Worm (Caenorhabditis elegans) whole organism, L4 larva: ENCODE results near the gene H01G02.4.

ENCODE experiments used
- F37D6.2 ChIP-seq: sonication (generic microtip); optimal IDR thresholded peaks from 2 replicates; lab custom pipeline; 2016; ENCODE audit warnings: mild to moderate bottlenecking, missing genetic modification characterization, missing compliant biosample characterization
- R02D3.7 ChIP-seq: fragments of 150-350 bp; sonication (generic microtip); optimal IDR thresholded peaks from 3 replicates; lab custom pipeline; 2014; ENCODE audit warnings: missing biosample characterization, missing genetic modification characterization
- ZK337.2 ChIP-seq: fragments of 200-800 bp; sonication (Bioruptor generic); IDR thresholded peaks from 2 replicates; pipeline ENCODE4 v1.3.6; 2022; ENCODE audit warnings: missing genetic modification reagents, missing genetic modification characterization, missing compliant biosample characterization
- aha-1 ChIP-seq: fragments of 150-350 bp; peaks from one replicate; lab custom pipeline; 2014; ENCODE audit warnings: missing biosample characterization, missing genetic modification characterization
- arid-1 ChIP-seq: fragments of 200-800 bp; sonication (Bioruptor generic); conservative IDR thresholded peaks from 2 replicates; pipeline ENCODE4 v1.3.6; 2022; ENCODE audit warnings: missing genetic modification reagents, missing genetic modification characterization, missing compliant biosample characterization
- ceh-20 ChIP-seq: fragments of 200-800 bp; sonication (Bioruptor generic); IDR thresholded peaks from 2 replicates; pipeline ENCODE4 v1.3.6; 2022; ENCODE audit warnings: missing genetic modification reagents, missing genetic modification characterization, missing compliant biosample characterization
- cey-2 ChIP-seq: sonication (generic microtip); optimal IDR thresholded peaks from 3 replicates; lab custom pipeline; 2017; ENCODE audit warnings: missing genetic modification characterization, mild to moderate bottlenecking, missing compliant biosample characterization, antibody characterized with exemption, borderline replicate concordance; ENCODE audit not compliant: insufficient read depth
- daf-16 ChIP-seq, 3 experiments: sonication (generic microtip); optimal IDR thresholded peaks; 2 replicates each; lab custom pipeline; 2016 to 2017; ENCODE audit warnings: missing genetic modification characterization in 3 of 3, missing genetic modification reagents in 3 of 3, mild to moderate bottlenecking in 2 of 3, missing compliant biosample characterization in 2 of 3, missing biosample characterization in 1 of 3, moderate library complexity in 1 of 3
- fkh-10 ChIP-seq: fragments of 150-350 bp; optimal IDR thresholded peaks from 2 replicates; lab custom pipeline; 2014; ENCODE audit warnings: missing biosample characterization, missing genetic modification reagents, missing genetic modification characterization
- hlh-30 ChIP-seq: sonication (generic microtip); optimal IDR thresholded peaks from 2 replicates; lab custom pipeline; 2017; ENCODE audit warnings: antibody characterized with exemption, mild to moderate bottlenecking, missing genetic modification characterization, missing compliant biosample characterization; ENCODE audit not compliant: insufficient read depth
- hmg-1.1 ChIP-seq: fragments of 200-800 bp; sonication (Bioruptor generic); IDR thresholded peaks from 2 replicates; pipeline ENCODE4 v1.3.6; 2022; ENCODE audit warnings: missing genetic modification reagents, missing genetic modification characterization, missing compliant biosample characterization
- lin-29 ChIP-seq: fragments of 200-800 bp; sonication (Bioruptor generic); IDR thresholded peaks from 2 replicates; pipeline ENCODE4 v1.3.6; 2022; ENCODE audit warnings: missing genetic modification reagents, missing genetic modification characterization, missing compliant biosample characterization
- mdl-1 ChIP-seq, 2 experiments: fragments of 150-350 bp in 1 of 2; sonication (generic microtip) in 1 of 2; optimal IDR thresholded peaks; 2 replicates each; lab custom pipeline; 2014 to 2017; ENCODE audit warnings: missing biosample characterization in 2 of 2, missing genetic modification characterization in 2 of 2
- nhr-111 ChIP-seq: fragments of 200-800 bp; sonication (Bioruptor generic); optimal IDR thresholded peaks from 2 replicates; lab custom pipeline; 2018; ENCODE audit warnings: mild to moderate bottlenecking, missing genetic modification characterization, missing compliant biosample characterization
- nhr-237 ChIP-seq: sonication (generic microtip); optimal IDR thresholded peaks from 2 replicates; lab custom pipeline; 2017; ENCODE audit warnings: missing biosample characterization, missing genetic modification characterization
- nhr-25 ChIP-seq: sonication (generic microtip); optimal IDR thresholded peaks from 2 replicates; lab custom pipeline; 2017; ENCODE audit warnings: missing genetic modification characterization, mild to moderate bottlenecking, missing compliant biosample characterization, antibody characterized with exemption, moderate library complexity, borderline replicate concordance; ENCODE audit not compliant: insufficient read depth
- nhr-28 ChIP-seq: fragments of 150-350 bp; optimal IDR thresholded peaks from 2 replicates; lab custom pipeline; 2014; ENCODE audit warnings: missing biosample characterization, missing genetic modification characterization
- nhr-42 ChIP-seq: fragments of 200-800 bp; sonication (Bioruptor generic); IDR thresholded peaks from 2 replicates; pipeline ENCODE4 v1.3.6; 2022; ENCODE audit warnings: missing genetic modification characterization, missing compliant biosample characterization
- nhr-48 ChIP-seq: sonication (generic microtip); optimal IDR thresholded peaks from 2 replicates; lab custom pipeline; 2016; ENCODE audit warnings: mild to moderate bottlenecking, missing genetic modification characterization, missing compliant biosample characterization
- set-16 ChIP-seq: fragments of 200-800 bp; sonication (Bioruptor generic); IDR thresholded peaks from 2 replicates; pipeline ENCODE4 v1.3.6; 2022; ENCODE audit warnings: missing genetic modification reagents, missing genetic modification characterization, missing compliant biosample characterization
- skn-1 ChIP-seq: fragments of 150-350 bp; optimal IDR thresholded peaks from 2 replicates; lab custom pipeline; 2014; ENCODE audit warnings: missing biosample characterization, missing genetic modification characterization
- tag-97 ChIP-seq: fragments of 200-800 bp; sonication (Bioruptor generic); IDR thresholded peaks from 2 replicates; pipeline ENCODE4 v1.3.6; 2022; ENCODE audit warnings: missing genetic modification characterization, missing compliant biosample characterization
- tra-1 ChIP-seq: fragments of 200-800 bp; sonication (Bioruptor generic); IDR thresholded peaks from 2 replicates; pipeline ENCODE4 v1.3.6; 2022; ENCODE audit warnings: missing genetic modification reagents, missing genetic modification characterization, missing compliant biosample characterization
- unc-130 ChIP-seq: sonication (generic microtip); optimal IDR thresholded peaks from 2 replicates; lab custom pipeline; 2016; ENCODE audit warnings: missing genetic modification reagents, missing genetic modification characterization, missing compliant biosample characterization
- unc-62 ChIP-seq, 3 experiments: fragments of 150-350 bp in 1 of 3; sonication (generic microtip); optimal IDR thresholded peaks in 2 of 3; peaks in 1 of 3; 1 replicate in 1 of 3; 2 replicates in 2 of 3; lab custom pipeline; 2014 to 2017; ENCODE audit warnings: missing biosample characterization in 3 of 3, missing genetic modification characterization in 3 of 3, missing genetic modification reagents in 3 of 3, missing genotype in 1 of 3
- zfp-3 ChIP-seq: fragments of 200-800 bp; sonication (Bioruptor generic); conservative IDR thresholded peaks from 2 replicates; pipeline ENCODE4 v1.3.6; 2022; ENCODE audit warnings: missing genetic modification reagents, missing genetic modification characterization, missing compliant biosample characterization
- zip-11 ChIP-seq: fragments of 200-800 bp; sonication (Bioruptor generic); IDR thresholded peaks from 2 replicates; pipeline ENCODE4 v1.3.6; 2022; ENCODE audit warnings: missing genetic modification characterization, missing compliant biosample characterization
- ztf-7 ChIP-seq: fragments of 150-350 bp; optimal IDR thresholded peaks from 2 replicates; lab custom pipeline; 2014; ENCODE audit warnings: missing biosample characterization, missing genetic modification characterization

Gene H01G02.4

DNA sequence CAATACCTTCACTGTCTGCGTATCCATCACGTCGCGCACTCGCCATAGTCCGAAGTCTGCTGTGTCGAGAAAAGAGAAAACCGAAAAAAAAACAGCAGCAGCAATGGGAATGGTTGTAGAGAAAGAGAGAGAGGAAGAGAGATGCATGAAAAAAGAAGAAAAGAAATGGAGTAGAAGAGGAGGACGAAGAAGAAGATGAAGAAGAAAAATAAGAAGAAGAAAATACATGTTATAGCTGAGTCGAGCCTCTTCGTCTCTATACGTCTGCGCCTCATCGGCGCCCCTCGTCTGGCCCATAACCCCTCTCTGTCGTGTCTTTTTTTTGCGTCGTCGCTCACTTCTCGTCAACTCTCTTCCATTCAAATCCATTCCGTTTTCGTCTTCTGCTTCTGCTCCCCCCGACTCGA lies 6.8 kb upstream of the H01G02.4 start (continued):
- peak; percentile 81; the same call in 1 of the 2 replicates for TF ChIP-seq hmg-1.1

DNA sequence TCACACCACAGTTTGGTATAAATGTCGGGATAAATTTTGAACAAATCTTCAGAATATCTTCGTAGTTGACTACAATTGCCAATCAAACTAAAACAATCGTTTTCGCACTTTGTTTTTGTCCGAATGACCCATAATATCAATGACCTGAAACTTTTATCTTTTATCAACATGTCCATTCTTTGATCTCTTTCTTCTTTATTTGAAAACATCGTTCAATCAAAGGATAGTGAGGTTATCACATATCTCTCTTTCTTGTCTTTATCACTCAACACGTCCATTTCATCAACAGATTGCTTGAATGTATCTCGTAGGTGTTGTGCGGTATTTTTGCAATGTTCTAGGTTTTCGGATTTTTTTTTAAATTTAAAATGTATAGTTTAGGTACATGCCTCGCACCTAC lies 6.1 kb upstream of the H01G02.4 start:
- TF ChIP-seq daf-16 (GFP tag; optimal IDR thresholded peaks at IDR 0.05; lab: Kevin White, UChicago) (peak in 1 of 2 experiments; percentile 0), daf-16 (tag; optimal IDR thresholded peaks at IDR 0.05; lab: Kevin White, UChicago) (no peak), ZK337.2 (GFP tag; lab: Robert Waterston, UW) (no peak), nhr-28 (tag; lab: Kevin White, UChicago) (peak; percentile 75), hlh-30 (tag; lab: Kevin White, UChicago) (peak; percentile 12)
- TF ChIP-seq, all 104 proteins: peak for 3

- no peak for TF ChIP-seq hlh-30 (tag; lab: Kevin White, UChicago)
- TF ChIP-seq nhr-28 (tag; lab: Kevin White, UChicago): no peak
- no peak for TF ChIP-seq arid-1
- no peak for TF ChIP-seq cey-2 (tag; lab: Kevin White, UChicago)
- TF ChIP-seq tra-1 (GFP tag; lab: Robert Waterston, UW): no peak
- TF ChIP-seq nhr-25 (tag; lab: Kevin White, UChicago): no peak
- TF ChIP-seq unc-130 (GFP tag; lab: Kevin White, UChicago): no peak
Measured at ce11 chrIV:11804053-11804452, 1.1 kb upstream of the H01G02.4 start, which contains the start of gene H01G02.1. TSS of gene H01G02.1 (minus strand) at chrIV:11804153.

DNA sequence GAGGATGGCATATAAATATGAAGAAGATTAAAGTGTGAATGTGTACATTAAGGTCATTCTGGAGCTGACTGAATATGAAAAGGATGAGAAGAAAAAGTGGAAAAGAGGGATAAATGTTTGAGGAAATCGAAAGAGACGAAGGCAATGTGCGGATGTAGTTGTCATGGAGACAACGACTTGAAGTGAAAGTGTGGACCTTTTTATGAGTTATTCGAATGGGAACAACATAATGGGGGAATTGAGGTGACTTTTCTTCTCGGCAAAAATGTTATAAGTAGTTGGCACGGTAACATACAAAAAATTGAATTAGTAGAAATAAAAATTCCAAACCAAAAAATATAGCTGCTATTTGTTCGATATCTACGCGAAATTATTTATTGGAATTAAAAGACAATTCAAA lies 1.9 kb downstream of the H01G02.4 start, which contains the start of gene dyf-18:
TSS of gene dyf-18 (minus strand) at position 101 of the 400 bp plus-strand sequence.
- no peak for TF ChIP-seq set-16 (GFP tag; lab: Robert Waterston, UW)
- no peak for TF ChIP-seq ztf-7 (tag; lab: Kevin White, UChicago)
- no peak for TF ChIP-seq mdl-1 (tag; optimal IDR thresholded peaks at IDR 0.05; lab: Kevin White, UChicago)
- no peak for TF ChIP-seq nhr-42 (GFP tag; lab: Robert Waterston, UW)
- no peak for TF ChIP-seq R02D3.7 (tag; lab: Kevin White, UChicago)

DNA sequence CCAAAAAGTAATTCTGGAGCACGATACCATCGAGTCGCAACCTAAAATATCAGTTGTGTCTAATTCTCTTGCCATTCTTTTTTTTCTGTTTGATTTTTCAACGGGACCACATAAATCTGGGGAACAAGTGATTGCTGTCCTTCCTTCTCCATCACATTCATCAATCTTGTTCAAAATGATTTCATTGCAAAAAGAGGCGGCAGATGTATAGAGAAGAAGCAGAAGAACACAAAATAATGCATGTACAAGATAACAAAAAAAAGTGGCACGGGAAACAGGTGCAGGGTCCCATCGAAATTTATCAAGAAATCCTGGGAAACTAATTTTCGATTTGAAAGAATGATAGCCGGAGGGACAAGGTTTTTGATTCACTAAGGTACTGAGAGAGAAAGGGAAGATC lies 3.7 kb downstream of the H01G02.4 start:
- TF ChIP-seq mdl-1 (tag; optimal IDR thresholded peaks at IDR 0.05; lab: Kevin White, UChicago): no peak
- TF ChIP-seq nhr-237 (tag; lab: Kevin White, UChicago): no peak
- TF ChIP-seq unc-62 (GFP tag; optimal IDR thresholded peaks at IDR 0.05 in 1 of 2; lab: Kevin White, UChicago): peak in 1 of 2 experiments; percentile 82
- no peak for TF ChIP-seq unc-62 (tag; optimal IDR thresholded peaks at IDR 0.05; lab: Kevin White, UChicago)
- TF ChIP-seq ceh-20 (GFP tag; lab: Robert Waterston, UW): peak; percentile 53; the same call in 1 of the 2 replicates
- no peak for TF ChIP-seq nhr-111 (GFP tag; lab: Kevin White, UChicago)
- peak; percentile 61 for TF ChIP-seq aha-1 (tag; lab: Kevin White, UChicago)
- TF ChIP-seq skn-1 (tag; lab: Kevin White, UChicago): no peak
- TF ChIP-seq arid-1: no peak

ce11 chrIV:11796818-11797217 lies 6.1 kb downstream of the H01G02.4 start:
- TF ChIP-seq zfp-3 (GFP tag; lab: Robert Waterston, UW): no peak
- TF ChIP-seq unc-62 (GFP tag; optimal IDR thresholded peaks at IDR 0.05 in 1 of 2; lab: Kevin White, UChicago): peak in 1 of 2 experiments; percentile 65
- no peak for TF ChIP-seq unc-62 (tag; optimal IDR thresholded peaks at IDR 0.05; lab: Kevin White, UChicago)
- peak; percentile 73 for TF ChIP-seq fkh-10 (GFP tag; lab: Kevin White, UChicago)

DNA sequence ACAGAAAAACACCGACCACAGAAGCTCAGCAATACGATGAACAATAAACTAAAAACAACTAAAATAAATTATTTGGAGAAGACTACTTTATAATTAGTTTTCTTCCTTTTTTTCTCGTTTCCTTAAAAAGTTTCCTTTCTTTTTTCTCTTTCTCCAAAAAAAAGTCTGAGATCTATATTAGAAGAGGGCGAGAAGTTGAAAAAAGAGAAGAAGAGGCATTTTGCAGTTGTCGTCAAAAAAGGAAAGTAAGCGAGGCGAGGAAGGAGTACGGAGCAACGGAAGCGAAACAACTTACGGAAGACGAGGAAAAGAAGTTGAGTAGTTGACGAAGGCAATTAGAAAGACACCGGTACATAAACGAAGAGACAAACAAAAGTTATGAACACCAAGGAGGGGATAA lies 7.0 kb downstream of the H01G02.4 start:
- TF ChIP-seq set-16 (GFP tag; lab: Robert Waterston, UW): no peak
- no peak for TF ChIP-seq F37D6.2 (tag; lab: Kevin White, UChicago)
- TF ChIP-seq zip-11 (GFP tag; lab: Robert Waterston, UW): no peak
- no peak for TF ChIP-seq tag-97 (GFP tag; lab: Robert Waterston, UW)
- no peak for TF ChIP-seq nhr-48
- TF ChIP-seq lin-29: no peak
- peak; percentile 47 for TF ChIP-seq fkh-10 (GFP tag; lab: Kevin White, UChicago)
- TF ChIP-seq, all 104 proteins: peak for 1
